Worm (Caenorhabditis elegans) whole organism, mixed stage, embryonic: ENCODE measurements around the gene T04C12.1.

Experiments used
- M03D4.4 ChIP-seq: sonication (generic microtip); optimal IDR thresholded peaks from 2 replicates; lab custom pipeline; 2017; ENCODE audit warnings: mild to moderate bottlenecking, missing genetic modification characterization, missing compliant biosample characterization
- bed-3 ChIP-seq: fragments of 200-800 bp; sonication (Bioruptor generic); optimal IDR thresholded peaks from 3 replicates; lab custom pipeline; 2018; ENCODE audit warnings: mild to moderate bottlenecking, missing genetic modification characterization, moderate library complexity, missing compliant biosample characterization
- ceh-39 ChIP-seq: fragments of 150-350 bp; optimal IDR thresholded peaks from 2 replicates; lab custom pipeline; 2014; ENCODE audit warnings: missing biosample characterization, missing genetic modification characterization
- ceh-43 ChIP-seq: fragments of 200-800 bp; sonication (Bioruptor generic); optimal IDR thresholded peaks from 2 replicates; lab custom pipeline; 2018; ENCODE audit warnings: mild to moderate bottlenecking, missing genetic modification characterization, moderate library complexity, missing compliant biosample characterization
- ceh-83 ChIP-seq: fragments of 200-800 bp; sonication (Bioruptor generic); optimal IDR thresholded peaks from 2 replicates; lab custom pipeline; 2018; ENCODE audit warnings: mild to moderate bottlenecking, missing genetic modification characterization, missing compliant biosample characterization
- ces-1 ChIP-seq: fragments of 150-350 bp; optimal IDR thresholded peaks from 2 replicates; lab custom pipeline; 2014; ENCODE audit warnings: missing biosample characterization, missing genetic modification reagents, missing genetic modification characterization
- cnd-1 ChIP-seq: fragments of 200-800 bp; sonication (Bioruptor generic); optimal IDR thresholded peaks from 2 replicates; lab custom pipeline; 2018; ENCODE audit warnings: mild to moderate bottlenecking, missing genetic modification characterization, missing compliant biosample characterization
- drap-1 ChIP-seq: fragments of 200-800 bp; sonication (Bioruptor generic); optimal IDR thresholded peaks from 3 replicates; lab custom pipeline; 2018; ENCODE audit warnings: mild to moderate bottlenecking, missing genetic modification characterization, missing compliant biosample characterization
- elt-1 ChIP-seq: sonication (generic microtip); optimal IDR thresholded peaks from 2 replicates; lab custom pipeline; 2017; ENCODE audit warnings: missing genetic modification characterization, mild to moderate bottlenecking, missing compliant biosample characterization, antibody characterized with exemption, moderate library complexity, borderline replicate concordance; ENCODE audit not compliant: insufficient read depth
- flh-1 ChIP-seq: fragments of 200-800 bp; sonication (Bioruptor generic); optimal IDR thresholded peaks from 2 replicates; lab custom pipeline; 2018; ENCODE audit warnings: mild to moderate bottlenecking, missing genetic modification characterization, moderate library complexity, missing compliant biosample characterization
- ham-2 ChIP-seq: fragments of 200-800 bp; sonication (Bioruptor generic); optimal IDR thresholded peaks from 2 replicates; lab custom pipeline; 2018; ENCODE audit warnings: mild to moderate bottlenecking, missing genetic modification characterization, missing compliant biosample characterization
- hlh-1 ChIP-seq: fragments of 150-350 bp; optimal IDR thresholded peaks from 2 replicates; lab custom pipeline; 2014; ENCODE audit warnings: missing biosample characterization, missing genetic modification reagents, missing genetic modification characterization
- lin-32 ChIP-seq: fragments of 200-800 bp; sonication (Bioruptor generic); optimal IDR thresholded peaks from 2 replicates; lab custom pipeline; 2018; ENCODE audit warnings: mild to moderate bottlenecking, missing genetic modification characterization, missing compliant biosample characterization
- lsy-2 ChIP-seq: fragments of 150-350 bp; optimal IDR thresholded peaks from 2 replicates; lab custom pipeline; 2014; ENCODE audit warnings: missing biosample characterization, missing genetic modification characterization
- mab-5 ChIP-seq: fragments of 150-350 bp; optimal IDR thresholded peaks from 2 replicates; lab custom pipeline; 2014; ENCODE audit warnings: missing biosample characterization, missing genetic modification characterization
- mep-1 ChIP-seq: fragments of 150-350 bp; optimal IDR thresholded peaks from 2 replicates; lab custom pipeline; 2017; ENCODE audit warnings: missing biosample characterization, missing genetic modification reagents, missing genetic modification characterization, inconsistent platforms
- nhr-12 ChIP-seq: fragments of 150-350 bp; optimal IDR thresholded peaks from 2 replicates; lab custom pipeline; 2014; ENCODE audit warnings: missing biosample characterization, missing genetic modification characterization
- nhr-2 ChIP-seq: fragments of 150-350 bp; optimal IDR thresholded peaks from 2 replicates; lab custom pipeline; 2014; ENCODE audit warnings: missing biosample characterization, missing genetic modification characterization
- nhr-237 ChIP-seq: fragments of 150-350 bp; optimal IDR thresholded peaks from 2 replicates; lab custom pipeline; 2014; ENCODE audit warnings: missing biosample characterization, missing genetic modification characterization
- nhr-76 ChIP-seq: sonication (generic microtip); optimal IDR thresholded peaks from 2 replicates; lab custom pipeline; 2017; ENCODE audit warnings: missing biosample characterization, missing genetic modification characterization
- pha-4 ChIP-seq: fragments of 150-350 bp; optimal IDR thresholded peaks from 2 replicates; lab custom pipeline; 2018; ENCODE audit warnings: missing biosample characterization, missing genetic modification reagents, missing genetic modification characterization
- sem-2 ChIP-seq: fragments of 200-800 bp; sonication (Bioruptor generic); optimal IDR thresholded peaks from 2 replicates; lab custom pipeline; 2018; ENCODE audit warnings: mild to moderate bottlenecking, missing genetic modification characterization, missing compliant biosample characterization
- snpc-4 ChIP-seq: fragments of 150-350 bp; optimal IDR thresholded peaks from 2 replicates; lab custom pipeline; 2014; ENCODE audit warnings: missing biosample characterization, missing genetic modification characterization
- sptf-1 ChIP-seq: sonication (generic microtip); optimal IDR thresholded peaks from 2 replicates; lab custom pipeline; 2017; ENCODE audit warnings: mild to moderate bottlenecking, missing genetic modification characterization, moderate library complexity, missing compliant biosample characterization
- unc-120 ChIP-seq: sonication (generic microtip); optimal IDR thresholded peaks from 2 replicates; lab custom pipeline; 2017; ENCODE audit warnings: missing genetic modification characterization, missing compliant biosample characterization; ENCODE audit not compliant: poor library complexity, severe bottlenecking
- unc-62 ChIP-seq: fragments of 150-350 bp; optimal IDR thresholded peaks from 2 replicates; lab custom pipeline; 2014; ENCODE audit warnings: missing biosample characterization, missing genetic modification reagents, missing genetic modification characterization
- zip-8 ChIP-seq: fragments of 150-350 bp; optimal IDR thresholded peaks from 2 replicates; lab custom pipeline; 2014; ENCODE audit warnings: missing biosample characterization, missing genetic modification characterization
- ztf-11 ChIP-seq: fragments of 150-350 bp; optimal IDR thresholded peaks from 2 replicates; lab custom pipeline; 2014; ENCODE audit warnings: missing biosample characterization, missing genetic modification characterization

Gene T04C12.1

DNA sequence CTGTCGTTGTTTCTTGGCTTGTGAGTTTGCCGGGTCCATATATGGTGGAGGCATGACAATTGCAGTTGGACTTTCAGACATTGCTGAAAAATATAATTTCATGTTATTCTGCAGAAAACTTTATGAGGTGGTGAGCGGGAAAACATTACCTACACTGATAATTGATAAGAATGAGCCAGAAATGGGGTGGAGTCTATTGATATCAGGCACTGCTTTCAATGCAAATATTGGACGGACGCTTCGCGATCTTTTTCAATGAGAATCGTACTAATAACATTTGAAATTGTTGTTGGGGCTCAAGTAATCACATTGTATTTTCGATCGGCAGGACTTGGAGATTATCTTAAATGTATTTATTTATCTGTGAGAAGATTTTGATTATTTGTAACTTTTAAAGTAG lies at the start of gene T04C12.1:
Gene T04C12.1, minus strand, starts transcription at position 90 of the 400 bp plus-strand sequence.
- TF ChIP-seq nhr-237 (tag; lab: Kevin White, UChicago) (no peak), nhr-2 (tag; lab: Kevin White, UChicago) (no peak), snpc-4 (tag; lab: Kevin White, UChicago) (no peak), sem-2 (GFP tag; lab: Kevin White, UChicago) (no peak)

DNA sequence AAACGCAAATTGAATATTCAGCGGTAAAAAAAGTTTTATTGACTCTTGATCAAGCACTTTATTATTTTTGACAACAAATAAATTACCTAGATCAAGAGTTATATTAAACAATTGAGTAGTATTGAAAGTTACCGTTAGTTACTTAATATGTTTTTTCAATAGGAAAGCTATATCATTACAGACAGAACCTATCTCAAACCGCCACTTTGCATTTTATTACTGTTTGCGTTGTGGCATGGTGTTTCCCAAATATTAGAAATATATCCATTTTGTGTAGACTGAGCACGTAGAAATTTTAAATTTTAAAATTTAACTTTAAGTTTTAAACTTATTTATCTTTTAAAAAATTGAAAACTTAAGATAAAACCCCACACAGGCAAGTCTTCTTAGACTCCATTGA lies 45.3 kb upstream of the T04C12.1 start:
- TF ChIP-seq drap-1 (no peak), ztf-11 (no peak), lsy-2 (no peak), unc-120 (no peak), nhr-76 (no peak), ces-1 (no peak), ceh-43 (no peak), sptf-1 (tag; lab: Kevin White, UChicago) (no peak), ceh-83 (GFP tag; lab: Kevin White, UChicago) (no peak)

DNA sequence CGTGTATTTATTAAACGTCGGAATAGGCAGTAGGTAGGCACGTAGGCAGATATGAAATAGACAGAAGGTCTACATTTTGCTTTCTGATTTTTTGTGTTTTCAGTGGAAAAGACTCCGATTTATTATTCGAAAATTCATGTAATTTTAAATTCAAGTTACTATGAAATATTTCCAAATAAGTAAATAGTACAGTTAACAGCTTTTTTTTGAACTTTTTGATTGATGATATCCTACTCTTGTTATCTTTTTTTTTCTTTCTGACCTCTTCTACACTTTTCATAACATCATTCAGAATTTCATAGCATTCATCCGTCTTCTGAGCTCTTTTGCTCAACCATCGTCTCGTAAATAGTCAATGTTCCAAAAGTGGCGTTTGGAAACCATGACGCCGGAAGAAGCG lies 39.5 kb upstream of the T04C12.1 start, which contains the start of gene cdkl-1:
Gene cdkl-1, plus strand, starts transcription at position 301 of the 400 bp plus-strand sequence.
- TF ChIP-seq lin-32 (GFP tag; lab: Kevin White, UChicago) (no peak), nhr-76 (no peak), nhr-12 (no peak), ceh-83 (GFP tag; lab: Kevin White, UChicago) (no peak), unc-62 (GFP tag; lab: Kevin White, UChicago) (no peak), zip-8 (tag; lab: Kevin White, UChicago) (no peak), ceh-39 (tag; lab: Kevin White, UChicago) (no peak), bed-3 (GFP tag; lab: Kevin White, UChicago) (no peak)

DNA sequence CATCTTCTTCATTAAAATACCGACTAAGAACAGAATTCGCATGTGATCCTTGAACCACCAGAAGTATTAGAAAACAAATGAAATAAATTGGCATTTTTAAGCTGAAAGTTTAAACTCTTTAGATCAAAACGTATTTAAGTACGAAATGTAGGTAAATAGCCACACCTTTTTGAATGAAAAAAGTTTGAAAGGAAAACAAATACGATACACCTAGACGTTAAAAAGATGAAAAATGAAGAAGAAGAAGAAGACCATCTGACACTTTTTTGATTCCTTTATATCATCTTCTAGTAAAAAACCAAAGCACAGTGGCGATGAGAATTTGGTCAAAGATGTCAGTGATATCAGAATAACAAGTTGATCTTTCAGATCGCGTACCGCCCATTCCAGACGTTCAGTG lies 36.8 kb upstream of the T04C12.1 start, which contains the start of gene Y42A5A.3:
Gene Y42A5A.3, minus strand, starts transcription at position 101 of the 400 bp plus-strand sequence.
- no peak for TF ChIP-seq nhr-2 (tag; lab: Kevin White, UChicago)
- no peak for TF ChIP-seq ceh-39 (tag; lab: Kevin White, UChicago)
- TF ChIP-seq flh-1 (GFP tag; lab: Kevin White, UChicago) = no peak
- TF ChIP-seq unc-120 = no peak

DNA sequence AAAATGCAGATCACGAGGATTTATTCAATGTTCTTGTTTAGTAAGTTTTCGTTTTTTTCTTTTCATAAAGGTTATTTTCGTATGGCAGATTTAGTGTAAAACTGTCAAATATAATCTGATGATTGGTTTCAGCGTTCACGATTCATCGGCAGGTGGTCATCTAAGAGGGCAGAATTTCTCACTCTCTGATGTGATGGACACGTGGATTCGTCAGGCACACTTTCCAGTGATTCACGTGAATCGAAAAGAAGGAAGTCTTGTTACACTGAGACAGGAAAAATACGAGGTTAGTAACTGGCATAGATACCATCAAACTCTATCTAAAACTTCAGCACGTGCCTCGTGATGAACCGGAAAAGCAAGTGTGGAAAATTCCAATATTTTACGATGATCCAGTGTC lies 35.6 kb upstream of the T04C12.1 start:
- TF ChIP-seq pha-4 (no peak), ceh-43 (no peak), hlh-1 (tag; lab: Kevin White, UChicago) (no peak), ceh-39 (tag; lab: Kevin White, UChicago) (no peak), zip-8 (tag; lab: Kevin White, UChicago) (no peak), elt-1 (tag; lab: Kevin White, UChicago) (no peak), ztf-11 (no peak), mab-5 (tag; lab: Kevin White, UChicago) (no peak), ham-2 (GFP tag; lab: Kevin White, UChicago) (no peak), cnd-1 (tag; lab: Kevin White, UChicago) (no peak), ceh-83 (GFP tag; lab: Kevin White, UChicago) (no peak), sem-2 (GFP tag; lab: Kevin White, UChicago) (no peak), lsy-2 (no peak), M03D4.4 (tag; lab: Kevin White, UChicago) (no peak), mep-1 (tag; lab: Kevin White, UChicago) (no peak), nhr-237 (tag; lab: Kevin White, UChicago) (no peak)
- TF ChIP-seq, all 35 proteins: peak for 0

DNA sequence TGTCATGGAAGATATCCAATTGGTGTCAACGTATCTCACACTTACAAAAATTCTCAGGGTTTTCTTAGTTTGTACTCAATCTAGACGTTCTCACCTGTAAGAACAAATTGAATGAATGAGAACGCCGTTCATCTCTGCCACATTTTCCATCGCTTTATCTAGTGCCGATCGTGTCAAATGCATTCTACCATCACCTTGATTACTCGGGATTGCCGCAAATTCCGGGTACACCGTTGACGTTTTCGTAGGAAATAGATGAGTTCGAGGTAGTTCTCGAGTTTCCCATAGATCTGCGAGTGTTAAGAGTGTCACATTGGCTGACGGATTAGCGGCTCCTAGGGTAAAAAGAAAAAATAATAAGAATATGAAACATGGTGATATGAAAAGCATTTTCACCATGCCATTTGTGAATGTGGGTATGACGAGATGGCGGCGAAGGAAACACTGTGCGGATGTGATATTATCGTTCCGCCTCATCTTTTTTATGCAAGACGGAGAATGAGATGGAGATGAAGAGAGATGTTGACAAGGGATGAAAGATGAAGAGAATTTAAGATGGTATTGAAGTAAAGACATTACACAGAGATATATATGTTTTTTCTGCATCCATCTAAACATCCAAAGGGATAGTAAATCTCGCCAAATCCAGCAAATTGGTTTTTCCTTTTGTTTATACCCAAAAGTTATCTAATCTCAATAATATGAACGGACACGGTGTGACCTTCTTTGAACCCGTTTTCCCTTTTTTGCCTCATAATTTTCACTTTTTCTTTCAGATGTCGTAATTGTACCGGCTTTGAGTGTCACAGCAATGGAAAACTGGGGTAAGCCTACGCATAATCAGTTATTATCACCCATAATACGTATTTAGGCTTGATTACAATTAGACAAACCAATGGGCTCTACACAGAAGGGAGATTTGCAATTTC lies 34.4 kb upstream of the T04C12.1 start, which contains the start of gene lact-8:
Gene lact-8, minus strand, starts transcription at position 445 of the 929 bp plus-strand sequence.
- TF ChIP-seq nhr-237 (tag; lab: Kevin White, UChicago) = no peak
- peak; percentile 90 for TF ChIP-seq elt-1 (tag; lab: Kevin White, UChicago)
